Fruit fly (Drosophila melanogaster) Kc167 (cell line): ENCODE measurements around the gene CAH16.

Experiments used
- Myc ChIP-seq: fragments of >200 bp; optimal IDR thresholded peaks from 2 replicates; lab custom pipeline; 2017; ENCODE audit warnings: missing external identifiers
- Sin3A ChIP-seq: fragments of >200 bp; optimal IDR thresholded peaks from 2 replicates; lab custom pipeline; 2018; ENCODE audit warnings: missing external identifiers
- h ChIP-seq: fragments of >200 bp; optimal IDR thresholded peaks from 3 replicates; lab custom pipeline; 2018; ENCODE audit warnings: missing external identifiers
- insv ChIP-seq: fragments of >200 bp; optimal IDR thresholded peaks from 3 replicates; lab custom pipeline; 2018; ENCODE audit warnings: missing external identifiers
- psq ChIP-seq: fragments of >200 bp; optimal IDR thresholded peaks from 2 replicates; lab custom pipeline; 2017; ENCODE audit warnings: missing external identifiers
- ttk ChIP-seq: sonication (Bioruptor generic); optimal IDR thresholded peaks from 2 replicates; lab custom pipeline; 2017; ENCODE audit warnings: missing external identifiers

CAH16 gene

dm6 chr3R:31223971-31224860, 35.8 kb upstream of the CAH16 start:
- TF ChIP-seq ttk, result no peak
- no peak for TF ChIP-seq h
- no peak for TF ChIP-seq psq (lab: Kevin White, UChicago)
- TF ChIP-seq insv (lab: Kevin White, UChicago), result no peak
- TF ChIP-seq Sin3A (lab: Kevin White, UChicago), result no peak
- no peak for TF ChIP-seq Myc

dm6 chr3R:31225043-31225681, 34.9 kb upstream of the CAH16 start:
- TF ChIP-seq insv (lab: Kevin White, UChicago) (no peak), ttk (no peak), Myc (no peak), Sin3A (lab: Kevin White, UChicago) (no peak), h (no peak), psq (lab: Kevin White, UChicago) (no peak)

- TF ChIP-seq ttk, result no peak
- TF ChIP-seq h, result no peak
- TF ChIP-seq Myc, result no peak
- TF ChIP-seq Sin3A (lab: Kevin White, UChicago), result no peak
- TF ChIP-seq psq (lab: Kevin White, UChicago), result no peak
- TF ChIP-seq insv (lab: Kevin White, UChicago), result no peak
These were observed 28.9 kb upstream of the CAH16 start for dm6 chr3R:31231134-31231533.

DNA sequence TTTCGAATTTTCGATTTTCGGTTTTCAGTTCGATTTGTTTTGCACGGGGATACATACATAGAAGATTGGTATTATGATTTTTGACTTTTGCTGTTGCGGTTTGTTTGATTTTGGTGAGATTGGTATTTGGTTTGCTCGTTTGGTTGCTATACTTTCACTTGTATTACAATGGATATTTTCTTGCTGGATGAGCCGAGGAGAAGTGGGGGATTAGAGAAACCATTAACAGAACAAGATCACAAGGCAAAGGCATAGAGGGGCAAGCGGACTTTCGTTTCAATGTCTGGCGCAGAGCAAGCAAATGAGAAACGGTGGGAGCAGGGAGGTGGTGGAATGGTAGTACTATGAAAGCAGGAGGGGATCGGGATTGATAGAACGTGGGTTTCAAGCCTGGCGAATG, 27.8 kb upstream of the CAH16 start, which contains the start of gene CG15563:
CG15563 (minus strand) TSS at position 101 of the 400 bp plus-strand sequence.
- TF ChIP-seq Myc (no peak), psq (lab: Kevin White, UChicago) (no peak), ttk (no peak), Sin3A (lab: Kevin White, UChicago) (no peak), insv (lab: Kevin White, UChicago) (no peak), h (no peak)

dm6 chr3R:31235262-31235661, 24.8 kb upstream of the CAH16 start, which contains the start of gene CG15564:
TSS of gene CG15564 (minus strand) at chr3R:31235362.
- TF ChIP-seq ttk (no peak), h (no peak), Sin3A (lab: Kevin White, UChicago) (no peak), insv (lab: Kevin White, UChicago) (no peak), Myc (no peak), psq (lab: Kevin White, UChicago) (no peak)

DNA sequence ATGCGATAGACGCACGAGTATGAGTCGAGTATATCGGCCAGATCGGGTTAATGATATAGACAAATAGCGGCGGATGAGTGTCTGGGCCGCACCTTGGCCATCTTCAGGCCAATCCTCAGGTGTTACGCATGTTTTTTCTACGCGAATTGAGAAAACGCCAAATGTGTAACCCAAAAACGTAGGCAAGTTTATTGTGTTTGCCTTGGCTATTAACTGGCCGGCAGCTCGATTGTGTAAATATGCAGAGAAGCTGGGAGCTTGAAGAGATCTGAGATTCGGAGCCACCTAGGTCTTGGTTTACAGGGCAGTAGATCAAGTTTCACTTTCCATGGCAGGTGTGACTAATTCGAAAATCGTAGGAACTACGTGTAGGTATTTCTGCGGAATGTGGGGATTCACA, 20.0 kb upstream of the CAH16 start:
- no peak for TF ChIP-seq psq (lab: Kevin White, UChicago)
- TF ChIP-seq h, result no peak
- no peak for TF ChIP-seq Myc
- no peak for TF ChIP-seq insv (lab: Kevin White, UChicago)
- TF ChIP-seq ttk, result no peak
- no peak for TF ChIP-seq Sin3A (lab: Kevin White, UChicago)

dm6 chr3R:31241109-31241508, 18.9 kb upstream of the CAH16 start:
- TF ChIP-seq Sin3A (lab: Kevin White, UChicago) (no peak), psq (lab: Kevin White, UChicago) (no peak), h (no peak), ttk (no peak), Myc (no peak)

DNA sequence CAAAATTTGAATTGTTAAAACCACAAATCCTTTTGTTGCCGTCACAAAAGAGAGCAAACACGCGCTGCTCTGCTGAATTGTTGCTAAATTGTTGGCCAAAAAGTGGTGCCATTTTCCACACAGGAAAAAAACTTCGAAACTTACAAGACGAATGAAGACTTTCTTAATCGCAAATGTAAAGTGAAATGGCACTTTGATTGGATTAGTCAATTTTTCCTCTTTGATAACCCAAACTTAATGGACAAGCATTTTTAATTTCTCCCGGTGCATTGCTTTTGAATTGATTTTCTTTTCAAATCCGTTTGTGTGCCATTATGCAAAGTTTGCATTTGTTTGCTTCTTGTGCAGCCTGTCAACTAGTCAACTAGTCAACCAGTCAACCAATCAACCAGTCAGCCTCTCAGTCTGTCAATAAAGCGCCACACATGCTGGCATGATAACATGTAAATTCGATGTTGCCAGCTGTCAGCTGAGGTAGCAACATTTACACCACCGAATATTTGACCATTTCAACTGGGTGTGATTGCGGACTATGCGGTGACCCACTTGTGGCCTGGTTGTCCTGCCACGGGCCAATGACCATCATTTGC, 16.9 kb upstream of the CAH16 start:
- TF ChIP-seq Sin3A (lab: Kevin White, UChicago), result no peak
- no peak for TF ChIP-seq ttk
- TF ChIP-seq h, result no peak
- no peak for TF ChIP-seq psq (lab: Kevin White, UChicago)

DNA sequence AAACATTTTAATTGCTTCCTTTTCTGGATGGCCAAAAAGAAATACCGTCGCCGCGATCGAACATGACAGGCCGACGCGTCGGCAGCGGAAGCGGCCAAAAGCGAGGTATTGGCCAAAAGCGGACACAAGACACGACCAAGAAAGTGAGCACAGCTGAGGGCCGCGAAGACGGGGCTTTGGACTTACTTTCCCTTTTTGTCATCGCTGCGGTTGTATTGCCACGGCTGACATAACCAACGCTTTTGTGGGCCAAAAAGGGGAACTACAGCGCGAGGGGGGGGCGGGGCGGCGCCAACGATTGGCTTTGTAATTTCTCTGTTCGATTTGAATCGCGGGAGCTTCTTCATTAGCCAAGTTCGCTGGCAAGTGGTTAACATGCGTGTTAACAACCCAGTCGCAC, 14.3 kb upstream of the CAH16 start:
- no peak for TF ChIP-seq psq (lab: Kevin White, UChicago)
- TF ChIP-seq h, result no peak
- TF ChIP-seq ttk, result no peak
- no peak for TF ChIP-seq insv (lab: Kevin White, UChicago)
- no peak for TF ChIP-seq Sin3A (lab: Kevin White, UChicago)
- TF ChIP-seq Myc, result no peak

- TF ChIP-seq insv (lab: Kevin White, UChicago) (no peak), h (no peak), psq (lab: Kevin White, UChicago) (no peak), Myc (no peak), ttk (no peak), Sin3A (lab: Kevin White, UChicago) (no peak)
These were observed 12.6 kb upstream of the CAH16 start for dm6 chr3R:31247281-31247995.

DNA sequence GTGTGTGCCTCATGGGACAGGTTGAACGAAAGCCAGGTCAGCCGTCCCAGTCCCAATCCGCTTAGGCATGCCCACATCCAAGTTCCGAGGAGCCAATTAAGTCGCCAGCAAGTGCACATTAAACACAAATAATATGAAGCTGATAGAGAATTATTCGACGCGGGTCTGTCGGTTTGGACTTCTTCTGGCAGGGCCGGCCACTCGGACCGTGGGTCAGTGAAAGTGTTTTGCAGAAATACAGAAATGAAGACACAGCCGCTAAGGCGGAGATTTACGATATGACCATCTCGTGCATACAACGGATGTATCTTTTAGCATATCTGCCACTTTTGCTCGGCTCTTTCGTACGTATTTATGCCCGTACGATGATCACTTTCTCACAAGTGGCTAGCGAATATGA, 11.8 kb upstream of the CAH16 start:
- TF ChIP-seq ttk (no peak), Sin3A (lab: Kevin White, UChicago) (no peak), Myc (no peak), psq (lab: Kevin White, UChicago) (no peak), h (no peak), insv (lab: Kevin White, UChicago) (no peak)
